Worm (Caenorhabditis elegans) whole organism, L4 larva: ENCODE results near the gene Y62E10A.3.

ENCODE experiments used
- F10B5.3 ChIP-seq: sonication (generic microtip); optimal IDR thresholded peaks from 2 replicates; lab custom pipeline; 2016; ENCODE audit warnings: mild to moderate bottlenecking, missing genetic modification characterization, missing compliant biosample characterization
- R02D3.7 ChIP-seq: fragments of 150-350 bp; sonication (generic microtip); optimal IDR thresholded peaks from 3 replicates; lab custom pipeline; 2014; ENCODE audit warnings: missing biosample characterization, missing genetic modification characterization
- aha-1 ChIP-seq: fragments of 150-350 bp; peaks from one replicate; lab custom pipeline; 2014; ENCODE audit warnings: missing biosample characterization, missing genetic modification characterization
- ama-1 ChIP-seq: fragments of 150-350 bp; optimal IDR thresholded peaks from 2 replicates; lab custom pipeline; 2014; ENCODE audit warnings: inconsistent platforms, mixed read lengths
- attf-4 ChIP-seq: sonication (generic microtip); optimal IDR thresholded peaks from 3 replicates; lab custom pipeline; 2017; ENCODE audit warnings: missing biosample characterization, missing genetic modification characterization
- ces-1 ChIP-seq: fragments of 150-350 bp; sonication (generic microtip); optimal IDR thresholded peaks from 4 replicates; lab custom pipeline; 2014; ENCODE audit warnings: missing biosample characterization, missing genetic modification reagents, missing genetic modification characterization
- ctbp-1 ChIP-seq: fragments of 200-800 bp; sonication (Bioruptor generic); IDR thresholded peaks from 2 replicates; pipeline ENCODE4 v1.3.6; 2022; ENCODE audit warnings: missing genetic modification reagents, missing genetic modification characterization, missing compliant biosample characterization
- daf-12 ChIP-seq: fragments of 150-350 bp; optimal IDR thresholded peaks from 2 replicates; lab custom pipeline; 2014; ENCODE audit warnings: missing biosample characterization, missing genetic modification reagents, missing genetic modification characterization
- daf-19 ChIP-seq: fragments of 200-800 bp; sonication (Bioruptor generic); conservative IDR thresholded peaks from 2 replicates; pipeline ENCODE4 v1.3.6; 2022; ENCODE audit warnings: missing genetic modification characterization, missing compliant biosample characterization
- daf-8 ChIP-seq: fragments of 200-800 bp; sonication (Bioruptor generic); IDR thresholded peaks from 2 replicates; pipeline ENCODE4 v1.3.6; 2022; ENCODE audit warnings: missing genetic modification characterization, missing compliant biosample characterization
- dmd-9 ChIP-seq: fragments of 200-800 bp; sonication (Bioruptor generic); IDR thresholded peaks from 2 replicates; pipeline ENCODE4 v1.3.6; 2022; ENCODE audit warnings: missing genetic modification reagents, missing genetic modification characterization, missing compliant biosample characterization
- fkh-10 ChIP-seq: fragments of 150-350 bp; optimal IDR thresholded peaks from 2 replicates; lab custom pipeline; 2014; ENCODE audit warnings: missing biosample characterization, missing genetic modification reagents, missing genetic modification characterization
- hif-1 ChIP-seq, 2 experiments: sonication (generic microtip); optimal IDR thresholded peaks; 2 replicates each; lab custom pipeline; 2016 to 2017; ENCODE audit warnings: missing compliant biosample characterization in 2 of 2, missing genetic modification characterization in 2 of 2, missing genetic modification reagents in 2 of 2, missing genotype in 2 of 2, mild to moderate bottlenecking in 1 of 2
- hmg-1.1 ChIP-seq: fragments of 200-800 bp; sonication (Bioruptor generic); IDR thresholded peaks from 2 replicates; pipeline ENCODE4 v1.3.6; 2022; ENCODE audit warnings: missing genetic modification reagents, missing genetic modification characterization, missing compliant biosample characterization
- jun-1 ChIP-seq: fragments of 150-350 bp; optimal IDR thresholded peaks from 2 replicates; lab custom pipeline; 2014; ENCODE audit warnings: missing biosample characterization, missing genetic modification reagents, missing genetic modification characterization
- lin-13 ChIP-seq: fragments of 150-350 bp; optimal IDR thresholded peaks from 2 replicates; lab custom pipeline; 2014; ENCODE audit warnings: missing biosample characterization, missing genetic modification reagents, missing genetic modification characterization
- lin-38 ChIP-seq: fragments of 200-800 bp; sonication (Bioruptor generic); IDR thresholded peaks from 2 replicates; pipeline ENCODE4 v1.3.6; 2022; ENCODE audit warnings: missing genetic modification reagents, missing genetic modification characterization, missing compliant biosample characterization
- mdt-29 ChIP-seq: fragments of 200-800 bp; sonication (Bioruptor generic); IDR thresholded peaks from 2 replicates; pipeline ENCODE4 v1.3.6; 2022; ENCODE audit warnings: missing genetic modification reagents, missing genetic modification characterization, missing compliant biosample characterization
- mep-1 ChIP-seq: fragments of 150-350 bp; sonication (generic microtip); optimal IDR thresholded peaks from 3 replicates; lab custom pipeline; 2014; ENCODE audit warnings: missing biosample characterization, missing genetic modification characterization
- mes-2 ChIP-seq: sonication (generic microtip); optimal IDR thresholded peaks from 2 replicates; lab custom pipeline; 2016; ENCODE audit warnings: missing genotype, mild to moderate bottlenecking, missing genetic modification characterization, missing compliant biosample characterization; ENCODE audit not compliant: poor library complexity, severe bottlenecking
- nhr-11 ChIP-seq: fragments of 150-350 bp; optimal IDR thresholded peaks from 2 replicates; lab custom pipeline; 2014; ENCODE audit warnings: missing biosample characterization, missing genetic modification characterization
- nhr-25 ChIP-seq: sonication (generic microtip); optimal IDR thresholded peaks from 2 replicates; lab custom pipeline; 2017; ENCODE audit warnings: missing genetic modification characterization, mild to moderate bottlenecking, missing compliant biosample characterization, antibody characterized with exemption, moderate library complexity, borderline replicate concordance; ENCODE audit not compliant: insufficient read depth
- nhr-48 ChIP-seq: sonication (generic microtip); optimal IDR thresholded peaks from 2 replicates; lab custom pipeline; 2016; ENCODE audit warnings: mild to moderate bottlenecking, missing genetic modification characterization, missing compliant biosample characterization
- nhr-6 ChIP-seq: fragments of 150-350 bp; optimal IDR thresholded peaks from 2 replicates; lab custom pipeline; 2014; ENCODE audit warnings: missing biosample characterization, missing genetic modification characterization
- nhr-76 ChIP-seq: fragments of 150-350 bp; optimal IDR thresholded peaks from 2 replicates; lab custom pipeline; 2014; ENCODE audit warnings: missing biosample characterization, missing genetic modification characterization
- skn-1 ChIP-seq: fragments of 150-350 bp; optimal IDR thresholded peaks from 2 replicates; lab custom pipeline; 2014; ENCODE audit warnings: missing biosample characterization, missing genetic modification characterization
- spr-3 ChIP-seq: fragments of 200-800 bp; sonication (Bioruptor generic); optimal IDR thresholded peaks from 2 replicates; lab custom pipeline; 2018; ENCODE audit warnings: mild to moderate bottlenecking, missing genetic modification characterization, missing compliant biosample characterization
- unc-130 ChIP-seq: sonication (generic microtip); optimal IDR thresholded peaks from 2 replicates; lab custom pipeline; 2016; ENCODE audit warnings: missing genetic modification reagents, missing genetic modification characterization, missing compliant biosample characterization
- zfp-2 ChIP-seq: sonication (generic microtip); optimal IDR thresholded peaks from 2 replicates; lab custom pipeline; 2016; ENCODE audit warnings: mild to moderate bottlenecking, missing genetic modification characterization, missing compliant biosample characterization
- zfp-3 ChIP-seq: fragments of 200-800 bp; sonication (Bioruptor generic); conservative IDR thresholded peaks from 2 replicates; pipeline ENCODE4 v1.3.6; 2022; ENCODE audit warnings: missing genetic modification reagents, missing genetic modification characterization, missing compliant biosample characterization
- zip-2 ChIP-seq: fragments of 150-350 bp; optimal IDR thresholded peaks from 2 replicates; lab custom pipeline; 2014; ENCODE audit warnings: missing biosample characterization, missing genetic modification characterization

Y62E10A.3 gene

ce11 chrIV:13386043-13386442, 26.0 kb upstream of the Y62E10A.3 start, which contains the start of the genes Y62E10A.20, Y62E10A.23 and mdt-9 (continued):
- TF ChIP-seq zfp-2 (tag; lab: Kevin White, UChicago) (no peak), mes-2 (tag; lab: Kevin White, UChicago) (peak; percentile 94), ctbp-1 (GFP tag; lab: Robert Waterston, UW) (peak; percentile 14; the same call in 1 of the 2 replicates), hmg-1.1 (GFP tag; lab: Robert Waterston, UW) (peak; percentile 59), nhr-48 (tag; lab: Kevin White, UChicago) (no peak), fkh-10 (GFP tag; lab: Kevin White, UChicago) (no peak)

ce11 chrIV:13383763-13384436, 23.9 kb upstream of the Y62E10A.3 start, which contains the start of gene rab-19:
Gene rab-19, minus strand, starts transcription at chrIV:13384386.
- peak; percentile 10 for TF ChIP-seq mep-1 (tag; lab: Kevin White, UChicago)
- TF ChIP-seq nhr-25 (tag; lab: Kevin White, UChicago), result no peak
- no peak for TF ChIP-seq ctbp-1 (GFP tag; lab: Robert Waterston, UW)
- TF ChIP-seq ama-1 (lab: Kevin White, UChicago), result no peak
- TF ChIP-seq fkh-10 (GFP tag; lab: Kevin White, UChicago), result no peak
- TF ChIP-seq skn-1 (tag; lab: Kevin White, UChicago), result no peak
- TF ChIP-seq ces-1 (GFP tag; lab: Kevin White, UChicago), result no peak
- TF ChIP-seq hif-1 (tag; optimal IDR thresholded peaks at IDR 0.05; lab: Kevin White, UChicago), result peak in 1 of 2 experiments; percentile 19
- TF ChIP-seq lin-13 (GFP tag; lab: Kevin White, UChicago), result no peak
- TF ChIP-seq jun-1 (tag; lab: Kevin White, UChicago), result no peak
- no peak for TF ChIP-seq nhr-11 (tag; lab: Kevin White, UChicago)
- no peak for TF ChIP-seq mes-2 (tag; lab: Kevin White, UChicago)
- no peak for TF ChIP-seq daf-8 (GFP tag; lab: Robert Waterston, UW)
- peak; percentile 60 for TF ChIP-seq aha-1 (tag; lab: Kevin White, UChicago)
- 0 out of 2 replicates have a peak, but pooled peaks have one; percentile 40 for TF ChIP-seq hmg-1.1 (GFP tag; lab: Robert Waterston, UW)
- TF ChIP-seq lin-38 (GFP tag; lab: Robert Waterston, UW), result peak; percentile 32; the same call in 1 of the 2 replicates
- TF ChIP-seq mdt-29 (GFP tag; lab: Robert Waterston, UW), result no peak
- TF ChIP-seq dmd-9 (GFP tag; lab: Robert Waterston, UW), result no peak

ce11 chrIV:13381823-13382222, 21.8 kb upstream of the Y62E10A.3 start, which contains the start of gene emc-3:
Gene emc-3, minus strand, starts transcription at chrIV:13381923.
- TF ChIP-seq daf-19 (GFP tag; lab: Robert Waterston, UW) (no peak), nhr-76 (no peak), nhr-6 (no peak), zfp-3 (GFP tag; lab: Robert Waterston, UW) (no peak), zip-2 (tag; lab: Kevin White, UChicago) (no peak), dmd-9 (GFP tag; lab: Robert Waterston, UW) (no peak), hif-1 (tag; optimal IDR thresholded peaks at IDR 0.05; lab: Kevin White, UChicago) (no peak), daf-12 (tag; lab: Kevin White, UChicago) (no peak), spr-3 (GFP tag; lab: Kevin White, UChicago) (no peak), F10B5.3 (tag; lab: Kevin White, UChicago) (no peak), unc-130 (GFP tag; lab: Kevin White, UChicago) (no peak), R02D3.7 (tag; lab: Kevin White, UChicago) (no peak)

ce11 chrIV:13380506-13380905, 20.5 kb upstream of the Y62E10A.3 start:
- TF ChIP-seq lin-38 (GFP tag; lab: Robert Waterston, UW) (no peak), daf-19 (GFP tag; lab: Robert Waterston, UW) (no peak), attf-4 (no peak)
